Fruit fly (Drosophila melanogaster): Measurements from ENCODE around the gene CG11437.

Gene CG11437

dm6 chr3L:22465486-22466402 is 2.9 kb upstream of the CG11437 start, which contains the start of gene CG11438:
TSS of gene CG11438 (plus strand) at chr3L:22465619.
- TF ChIP-seq insv (optimal IDR thresholded peaks at IDR 0.05) (no peak), Sin3A (optimal IDR thresholded peaks at IDR 0.05) (no peak), Myc (optimal IDR thresholded peaks at IDR 0.05) (no peak), h (optimal IDR thresholded peaks at IDR 0.05) (no peak), psq (optimal IDR thresholded peaks at IDR 0.05) (no peak), ttk (optimal IDR thresholded peaks at IDR 0.05) (no peak)

dm6 chr3L:22466403-22466942 is 2.2 kb upstream of the CG11437 start:
- TF ChIP-seq Sin3A (optimal IDR thresholded peaks at IDR 0.05) (no peak), ttk (optimal IDR thresholded peaks at IDR 0.05) (no peak)

dm6 chr3L:22470299-22470791 is 1.7 kb downstream of the CG11437 start, which contains the start of gene CG11426:
TSS of gene CG11426 (plus strand) at chr3L:22470556.
- TF ChIP-seq h (optimal IDR thresholded peaks at IDR 0.05) (no peak), insv (optimal IDR thresholded peaks at IDR 0.05) (no peak), ttk (optimal IDR thresholded peaks at IDR 0.05) (no peak), Myc (optimal IDR thresholded peaks at IDR 0.05) (no peak), psq (optimal IDR thresholded peaks at IDR 0.05) (no peak)

- TF ChIP-seq Sin3A (optimal IDR thresholded peaks at IDR 0.05) (no peak), h (optimal IDR thresholded peaks at IDR 0.05) (no peak), psq (optimal IDR thresholded peaks at IDR 0.05) (no peak), ttk (optimal IDR thresholded peaks at IDR 0.05) (no peak), Myc (optimal IDR thresholded peaks at IDR 0.05) (no peak), insv (optimal IDR thresholded peaks at IDR 0.05) (no peak)
These were observed 3.1 kb downstream of the CG11437 start for dm6 chr3L:22471586-22472291.

- TF ChIP-seq h (optimal IDR thresholded peaks at IDR 0.05) (no peak), Sin3A (optimal IDR thresholded peaks at IDR 0.05) (no peak), ttk (optimal IDR thresholded peaks at IDR 0.05) (no peak), Myc (optimal IDR thresholded peaks at IDR 0.05) (no peak), psq (optimal IDR thresholded peaks at IDR 0.05) (no peak), insv (optimal IDR thresholded peaks at IDR 0.05) (no peak)
These were observed 5.6 kb downstream of the CG11437 start, which contains the start of gene CG11425 for dm6 chr3L:22474081-22474845. TSS of gene CG11425 (plus strand) at chr3L:22474795.

dm6 chr3L:22483452-22483851 is 14.8 kb downstream of the CG11437 start:
- TF ChIP-seq psq (optimal IDR thresholded peaks at IDR 0.05) (no peak), h (optimal IDR thresholded peaks at IDR 0.05) (no peak), Myc (optimal IDR thresholded peaks at IDR 0.05) (no peak), insv (optimal IDR thresholded peaks at IDR 0.05) (no peak), Sin3A (optimal IDR thresholded peaks at IDR 0.05) (no peak), ttk (optimal IDR thresholded peaks at IDR 0.05) (no peak)

- no peak for TF ChIP-seq Sin3A (optimal IDR thresholded peaks at IDR 0.05)
- no peak for TF ChIP-seq insv (optimal IDR thresholded peaks at IDR 0.05)
- no peak for TF ChIP-seq Myc (optimal IDR thresholded peaks at IDR 0.05)
- TF ChIP-seq psq (optimal IDR thresholded peaks at IDR 0.05) = no peak
- TF ChIP-seq h (optimal IDR thresholded peaks at IDR 0.05) = no peak
- no peak for TF ChIP-seq ttk (optimal IDR thresholded peaks at IDR 0.05)
These were observed 28.9 kb downstream of the CG11437 start for dm6 chr3L:22497594-22497993.

- TF ChIP-seq ttk (optimal IDR thresholded peaks at IDR 0.05) (no peak), psq (optimal IDR thresholded peaks at IDR 0.05) (no peak), h (optimal IDR thresholded peaks at IDR 0.05) (no peak), Myc (optimal IDR thresholded peaks at IDR 0.05) (no peak), Sin3A (optimal IDR thresholded peaks at IDR 0.05) (no peak)
These were observed 32.6 kb downstream of the CG11437 start, which contains the start of gene CG43312 for dm6 chr3L:22501300-22501699. TSS of gene CG43312 (plus strand) at chr3L:22501600.

- TF ChIP-seq psq (optimal IDR thresholded peaks at IDR 0.05) (no peak), h (optimal IDR thresholded peaks at IDR 0.05) (no peak), Myc (optimal IDR thresholded peaks at IDR 0.05) (no peak), ttk (optimal IDR thresholded peaks at IDR 0.05) (no peak), Sin3A (optimal IDR thresholded peaks at IDR 0.05) (no peak), insv (optimal IDR thresholded peaks at IDR 0.05) (no peak)
These were observed 35.1 kb downstream of the CG11437 start, which contains the start of gene CG43331 for dm6 chr3L:22503730-22504129. TSS of gene CG43331 (minus strand) at chr3L:22503830.

- TF ChIP-seq Myc (optimal IDR thresholded peaks at IDR 0.05) (no peak), Sin3A (optimal IDR thresholded peaks at IDR 0.05) (no peak), psq (optimal IDR thresholded peaks at IDR 0.05) (no peak), insv (optimal IDR thresholded peaks at IDR 0.05) (no peak), ttk (optimal IDR thresholded peaks at IDR 0.05) (no peak), h (optimal IDR thresholded peaks at IDR 0.05) (no peak)
These were observed 35.7 kb downstream of the CG11437 start, which contains the start of gene CG43330 for dm6 chr3L:22504323-22504722. TSS of gene CG43330 (minus strand) at chr3L:22504423.

- TF ChIP-seq Sin3A (optimal IDR thresholded peaks at IDR 0.05) = no peak
- no peak for TF ChIP-seq psq (optimal IDR thresholded peaks at IDR 0.05)
- TF ChIP-seq h (optimal IDR thresholded peaks at IDR 0.05) = no peak
- no peak for TF ChIP-seq insv (optimal IDR thresholded peaks at IDR 0.05)
- no peak for TF ChIP-seq ttk (optimal IDR thresholded peaks at IDR 0.05)
- no peak for TF ChIP-seq Myc (optimal IDR thresholded peaks at IDR 0.05)
These were observed 36.5 kb downstream of the CG11437 start, which contains the start of gene CG43329 for dm6 chr3L:22505118-22505517. TSS of gene CG43329 (minus strand) at chr3L:22505218.

All from Kc167 (cell line).